Worm (Caenorhabditis elegans) whole organism, L4 larva: ENCODE data around the gene cand-1.

Experiments
- F44E2.7 ChIP-seq: fragments of 200-800 bp; sonication (Bioruptor generic); IDR thresholded peaks from 2 replicates; pipeline ENCODE4 v2.1.2; 2022; ENCODE audit warnings: missing genetic modification characterization, missing compliant biosample characterization
- T20F7.1 ChIP-seq: fragments of 200-800 bp; sonication (Bioruptor generic); optimal IDR thresholded peaks from 2 replicates; lab custom pipeline; 2018; ENCODE audit warnings: mild to moderate bottlenecking, missing genetic modification characterization, missing compliant biosample characterization
- T26A8.4 ChIP-seq: fragments of 200-800 bp; sonication (Bioruptor generic); IDR thresholded peaks from 2 replicates; pipeline ENCODE4 v1.3.6; 2022; ENCODE audit warnings: missing genetic modification characterization, missing compliant biosample characterization
- Y105C5A.15 ChIP-seq: fragments of 200-800 bp; sonication (Bioruptor generic); IDR thresholded peaks from 2 replicates; pipeline ENCODE4 v1.3.6; 2022; ENCODE audit warnings: missing genetic modification characterization, missing compliant biosample characterization
- Y48G9A.11 ChIP-seq: fragments of 200-800 bp; sonication (Bioruptor generic); IDR thresholded peaks from 2 replicates; pipeline ENCODE4 v1.3.6; 2022; ENCODE audit warnings: missing genetic modification reagents, missing genetic modification characterization, missing compliant biosample characterization
- Y5F2A.4 ChIP-seq: fragments of 200-800 bp; sonication (Bioruptor generic); optimal IDR thresholded peaks from 2 replicates; lab custom pipeline; 2018; ENCODE audit warnings: mild to moderate bottlenecking, missing genetic modification characterization, missing compliant biosample characterization
- Y75B8A.6 ChIP-seq: fragments of 200-800 bp; sonication (Bioruptor generic); IDR thresholded peaks from 2 replicates; pipeline ENCODE4 v1.3.6; 2022; ENCODE audit warnings: missing genetic modification reagents, missing genetic modification characterization, missing compliant biosample characterization
- ZK337.2 ChIP-seq: fragments of 200-800 bp; sonication (Bioruptor generic); IDR thresholded peaks from 2 replicates; pipeline ENCODE4 v1.3.6; 2022; ENCODE audit warnings: missing genetic modification reagents, missing genetic modification characterization, missing compliant biosample characterization
- ZK546.5 ChIP-seq, 2 experiments: sonication (generic microtip); optimal IDR thresholded peaks; 2 replicates each; lab custom pipeline; 2017; ENCODE audit warnings: missing biosample characterization in 2 of 2, missing genetic modification characterization in 2 of 2
- arid-1 ChIP-seq: fragments of 200-800 bp; sonication (Bioruptor generic); conservative IDR thresholded peaks from 2 replicates; pipeline ENCODE4 v1.3.6; 2022; ENCODE audit warnings: missing genetic modification reagents, missing genetic modification characterization, missing compliant biosample characterization
- ceh-28 ChIP-seq: fragments of 150-350 bp; optimal IDR thresholded peaks from 2 replicates; lab custom pipeline; 2014; ENCODE audit warnings: missing biosample characterization, missing genetic modification reagents, missing genetic modification characterization
- ceh-32 ChIP-seq: sonication (generic microtip); optimal IDR thresholded peaks from 2 replicates; lab custom pipeline; 2016; ENCODE audit warnings: mild to moderate bottlenecking, missing genetic modification characterization, missing compliant biosample characterization; ENCODE audit not compliant: poor library complexity
- ceh-62 ChIP-seq: sonication (generic microtip); optimal IDR thresholded peaks from 2 replicates; lab custom pipeline; 2017; ENCODE audit warnings: missing biosample characterization, missing genetic modification characterization
- ceh-82 ChIP-seq: sonication (generic microtip); optimal IDR thresholded peaks from 2 replicates; lab custom pipeline; 2017; ENCODE audit warnings: missing biosample characterization, missing genetic modification characterization
- ces-1 ChIP-seq: fragments of 150-350 bp; sonication (generic microtip); optimal IDR thresholded peaks from 4 replicates; lab custom pipeline; 2014; ENCODE audit warnings: missing biosample characterization, missing genetic modification reagents, missing genetic modification characterization
- daf-16 ChIP-seq, 3 experiments: sonication (generic microtip); optimal IDR thresholded peaks; 2 replicates each; lab custom pipeline; 2016 to 2017; ENCODE audit warnings: missing genetic modification characterization in 3 of 3, missing genetic modification reagents in 3 of 3, mild to moderate bottlenecking in 2 of 3, missing compliant biosample characterization in 2 of 3, missing biosample characterization in 1 of 3, moderate library complexity in 1 of 3
- dmd-6 ChIP-seq: fragments of 200-800 bp; sonication (Bioruptor generic); IDR thresholded peaks from 2 replicates; pipeline ENCODE4 v1.3.6; 2022; ENCODE audit warnings: missing genetic modification reagents, missing genetic modification characterization, missing compliant biosample characterization
- dmd-8 ChIP-seq: fragments of 200-800 bp; sonication (Bioruptor generic); IDR thresholded peaks from 2 replicates; pipeline ENCODE4 v1.3.6; 2022; ENCODE audit warnings: missing genetic modification characterization, missing compliant biosample characterization
- dpl-1 ChIP-seq: fragments of 150-350 bp; optimal IDR thresholded peaks from 2 replicates; lab custom pipeline; 2014; ENCODE audit warnings: missing biosample characterization, missing genetic modification reagents, missing genetic modification characterization
- fos-1 ChIP-seq: fragments of 150-350 bp; optimal IDR thresholded peaks from 2 replicates; lab custom pipeline; 2014; ENCODE audit warnings: missing biosample characterization, missing genetic modification characterization
- gei-8 ChIP-seq: fragments of 200-800 bp; sonication (Bioruptor generic); optimal IDR thresholded peaks from 2 replicates; lab custom pipeline; 2018; ENCODE audit warnings: mild to moderate bottlenecking, missing genetic modification characterization, missing compliant biosample characterization
- hlh-11 ChIP-seq: fragments of 200-800 bp; sonication (Bioruptor generic); optimal IDR thresholded peaks from 2 replicates; lab custom pipeline; 2018; ENCODE audit warnings: mild to moderate bottlenecking, missing genetic modification characterization, missing compliant biosample characterization
- jun-1 ChIP-seq: fragments of 150-350 bp; optimal IDR thresholded peaks from 2 replicates; lab custom pipeline; 2014; ENCODE audit warnings: missing biosample characterization, missing genetic modification reagents, missing genetic modification characterization
- lin-38 ChIP-seq: fragments of 200-800 bp; sonication (Bioruptor generic); IDR thresholded peaks from 2 replicates; pipeline ENCODE4 v1.3.6; 2022; ENCODE audit warnings: missing genetic modification reagents, missing genetic modification characterization, missing compliant biosample characterization
- lir-3 ChIP-seq: sonication (generic microtip); optimal IDR thresholded peaks from 2 replicates; lab custom pipeline; 2016; ENCODE audit warnings: mild to moderate bottlenecking, missing genetic modification characterization, missing compliant biosample characterization
- mep-1 ChIP-seq: fragments of 150-350 bp; sonication (generic microtip); optimal IDR thresholded peaks from 3 replicates; lab custom pipeline; 2014; ENCODE audit warnings: missing biosample characterization, missing genetic modification characterization
- mxl-3 ChIP-seq: fragments of 200-800 bp; sonication (Bioruptor generic); optimal IDR thresholded peaks from 2 replicates; lab custom pipeline; 2018; ENCODE audit warnings: mild to moderate bottlenecking, missing genetic modification characterization, missing compliant biosample characterization
- nhr-28 ChIP-seq: fragments of 150-350 bp; optimal IDR thresholded peaks from 2 replicates; lab custom pipeline; 2014; ENCODE audit warnings: missing biosample characterization, missing genetic modification characterization
- nhr-41 ChIP-seq: fragments of 200-800 bp; sonication (Bioruptor generic); IDR thresholded peaks from 2 replicates; pipeline ENCODE4 v1.3.6; 2022; ENCODE audit warnings: missing genetic modification reagents, missing genetic modification characterization, missing compliant biosample characterization
- nhr-48 ChIP-seq: sonication (generic microtip); optimal IDR thresholded peaks from 2 replicates; lab custom pipeline; 2016; ENCODE audit warnings: mild to moderate bottlenecking, missing genetic modification characterization, missing compliant biosample characterization
- nhr-6 ChIP-seq: fragments of 150-350 bp; optimal IDR thresholded peaks from 2 replicates; lab custom pipeline; 2014; ENCODE audit warnings: missing biosample characterization, missing genetic modification characterization
- nhr-76 ChIP-seq: fragments of 150-350 bp; optimal IDR thresholded peaks from 2 replicates; lab custom pipeline; 2014; ENCODE audit warnings: missing biosample characterization, missing genetic modification characterization
- pqm-1 ChIP-seq: sonication (generic microtip); optimal IDR thresholded peaks from 2 replicates; lab custom pipeline; 2017; ENCODE audit warnings: missing biosample characterization, missing genetic modification characterization
- set-16 ChIP-seq: fragments of 200-800 bp; sonication (Bioruptor generic); IDR thresholded peaks from 2 replicates; pipeline ENCODE4 v1.3.6; 2022; ENCODE audit warnings: missing genetic modification reagents, missing genetic modification characterization, missing compliant biosample characterization
- spr-1 ChIP-seq: sonication (generic microtip); optimal IDR thresholded peaks from 2 replicates; lab custom pipeline; 2016; ENCODE audit warnings: mild to moderate bottlenecking, missing genetic modification characterization, missing compliant biosample characterization
- unc-62 ChIP-seq, 3 experiments: fragments of 150-350 bp in 1 of 3; sonication (generic microtip); optimal IDR thresholded peaks in 2 of 3; peaks in 1 of 3; 1 replicate in 1 of 3; 2 replicates in 2 of 3; lab custom pipeline; 2014 to 2017; ENCODE audit warnings: missing biosample characterization in 3 of 3, missing genetic modification characterization in 3 of 3, missing genetic modification reagents in 3 of 3, missing genotype in 1 of 3
- zfp-2 ChIP-seq: sonication (generic microtip); optimal IDR thresholded peaks from 2 replicates; lab custom pipeline; 2016; ENCODE audit warnings: mild to moderate bottlenecking, missing genetic modification characterization, missing compliant biosample characterization
- zfp-3 ChIP-seq: fragments of 200-800 bp; sonication (Bioruptor generic); conservative IDR thresholded peaks from 2 replicates; pipeline ENCODE4 v1.3.6; 2022; ENCODE audit warnings: missing genetic modification reagents, missing genetic modification characterization, missing compliant biosample characterization

The cand-1 gene

ce11 chrV:16833672-16834071 is 31.0 kb downstream of the cand-1 start:
- TF ChIP-seq spr-1 (tag; lab: Kevin White, UChicago) (no peak), set-16 (GFP tag; lab: Robert Waterston, UW) (peak; percentile 86)

ce11 chrV:16834989-16835388 is 32.3 kb downstream of the cand-1 start, which contains the start of gene tni-3:
Gene tni-3, minus strand, starts transcription at chrV:16835128.
- TF ChIP-seq nhr-6 (no peak), nhr-48 (tag; lab: Kevin White, UChicago) (no peak), ZK337.2 (GFP tag; lab: Robert Waterston, UW) (no peak), mxl-3 (GFP tag; lab: Kevin White, UChicago) (no peak), jun-1 (no peak), ceh-28 (no peak), Y48G9A.11 (GFP tag; lab: Robert Waterston, UW) (no peak), arid-1 (GFP tag; lab: Robert Waterston, UW) (no peak), ZK546.5 (tag; optimal IDR thresholded peaks at IDR 0.05; lab: Kevin White, UChicago) (no peak), mep-1 (tag; lab: Kevin White, UChicago) (no peak)
- TF ChIP-seq, all 104 proteins: peak for 0

ce11 chrV:16836100-16836499 is 33.4 kb downstream of the cand-1 start:
- TF ChIP-seq Y5F2A.4 (GFP tag; lab: Kevin White, UChicago) (no peak), unc-62 (GFP tag; optimal IDR thresholded peaks at IDR 0.05 in 1 of 2; lab: Kevin White, UChicago) (peak in 1 of 2 experiments; percentile 91), unc-62 (tag; optimal IDR thresholded peaks at IDR 0.05; lab: Kevin White, UChicago) (no peak), hlh-11 (tag; lab: Kevin White, UChicago) (peak; percentile 13)
- TF ChIP-seq, all 104 proteins: peak for 2

ce11 chrV:16838435-16838834 is 35.8 kb downstream of the cand-1 start:
- TF ChIP-seq set-16 (GFP tag; lab: Robert Waterston, UW) (peak; percentile 59), Y75B8A.6 (no peak)

ce11 chrV:16840283-16840682 is 37.6 kb downstream of the cand-1 start:
- TF ChIP-seq lin-38 (GFP tag; lab: Robert Waterston, UW) (no peak), F44E2.7 (GFP tag; lab: Robert Waterston, UW) (no peak), zfp-2 (tag; lab: Kevin White, UChicago) (no peak), ceh-62 (tag; lab: Kevin White, UChicago) (no peak), dmd-8 (GFP tag; lab: Robert Waterston, UW) (no peak), daf-16 (GFP tag; optimal IDR thresholded peaks at IDR 0.05; lab: Kevin White, UChicago) (no peak), daf-16 (tag; optimal IDR thresholded peaks at IDR 0.05; lab: Kevin White, UChicago) (no peak), ceh-32 (tag; lab: Kevin White, UChicago) (no peak), dpl-1 (no peak), Y105C5A.15 (GFP tag; lab: Robert Waterston, UW) (no peak), dmd-6 (peak; percentile 74), ces-1 (GFP tag; lab: Kevin White, UChicago) (no peak), nhr-76 (tag; lab: Kevin White, UChicago) (no peak), hlh-11 (tag; lab: Kevin White, UChicago) (peak; percentile 60), zfp-3 (GFP tag; lab: Robert Waterston, UW) (no peak), Y75B8A.6 (no peak), nhr-41 (no peak), gei-8 (GFP tag; lab: Kevin White, UChicago) (no peak), T20F7.1 (GFP tag; lab: Kevin White, UChicago) (no peak), ceh-82 (tag; lab: Kevin White, UChicago) (no peak), T26A8.4 (GFP tag; lab: Robert Waterston, UW) (no peak), fos-1 (no peak), lir-3 (tag; lab: Kevin White, UChicago) (no peak), nhr-28 (peak; percentile 45), pqm-1 (tag; lab: Kevin White, UChicago) (peak; percentile 88)
